Worm (Caenorhabditis elegans) whole organism, L3 larva: ENCODE data around the gene blos-4.

ENCODE experiments used
- fkh-2 ChIP-seq: fragments of 150-350 bp; optimal IDR thresholded peaks from 2 replicates; lab custom pipeline; 2014; ENCODE audit warnings: missing biosample characterization, missing genetic modification reagents, missing genetic modification characterization
- fos-1 ChIP-seq: fragments of 150-350 bp; optimal IDR thresholded peaks from 2 replicates; lab custom pipeline; 2014; ENCODE audit warnings: missing biosample characterization, missing genetic modification characterization
- mdl-1 ChIP-seq: fragments of 150-350 bp; optimal IDR thresholded peaks from 2 replicates; lab custom pipeline; 2014; ENCODE audit warnings: missing biosample characterization, missing genetic modification characterization
- nfya-1 ChIP-seq: sonication (generic microtip); optimal IDR thresholded peaks from 2 replicates; lab custom pipeline; 2017; ENCODE audit warnings: missing genetic modification characterization, mild to moderate bottlenecking, missing compliant biosample characterization, antibody characterized with exemption, moderate library complexity; ENCODE audit not compliant: insufficient read depth
- nhr-11 ChIP-seq: fragments of 150-350 bp; optimal IDR thresholded peaks from 2 replicates; lab custom pipeline; 2014; ENCODE audit warnings: missing biosample characterization, missing genetic modification characterization
- pqm-1 ChIP-seq: fragments of 150-350 bp; optimal IDR thresholded peaks from 2 replicates; lab custom pipeline; 2017; ENCODE audit warnings: missing biosample characterization, missing genetic modification characterization, inconsistent platforms
- tbx-2 ChIP-seq: sonication (generic microtip); optimal IDR thresholded peaks from 2 replicates; lab custom pipeline; 2016; ENCODE audit warnings: mild to moderate bottlenecking, missing genetic modification characterization, missing compliant biosample characterization
- ztf-11 ChIP-seq: fragments of 150-350 bp; optimal IDR thresholded peaks from 2 replicates; lab custom pipeline; 2014; ENCODE audit warnings: missing biosample characterization, missing genetic modification characterization

DNA sequence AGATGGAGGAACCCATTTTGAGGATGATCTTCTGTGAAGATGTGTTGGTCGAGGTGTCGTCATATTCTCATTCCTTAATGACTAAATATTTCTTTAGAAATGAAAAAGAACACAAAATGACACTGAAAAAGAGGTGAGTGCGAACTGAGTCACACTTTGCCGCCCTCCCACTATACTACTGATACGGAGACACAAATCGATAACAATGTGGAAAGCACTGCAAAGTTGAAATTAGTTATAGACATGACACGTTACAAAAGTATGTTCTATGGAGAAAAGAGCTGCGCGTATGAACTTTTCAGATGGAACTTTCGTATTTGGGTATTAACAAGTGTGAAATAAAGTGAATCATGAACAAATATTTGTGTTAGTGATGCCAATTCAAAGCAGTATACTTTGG lies 878 bp upstream of the blos-4 start, which contains the start of gene tat-4:
- TF ChIP-seq fkh-2 (tag; lab: Kevin White, UChicago) (no peak), pqm-1 (peak; percentile 69), fos-1 (tag; lab: Kevin White, UChicago) (no peak), nfya-1 (no peak), ztf-11 (tag; lab: Kevin White, UChicago) (no peak), mdl-1 (no peak), nhr-11 (tag; lab: Kevin White, UChicago) (no peak), tbx-2 (tag; lab: Kevin White, UChicago) (no peak)
